Fruit fly (Drosophila melanogaster) whole organism, pupa: ENCODE data around the gene comm3.

Experiments used
- CG14655 ChIP-seq: fragments of 200-800 bp; sonication (Bioruptor generic); optimal IDR thresholded peaks from 3 replicates; lab custom pipeline; 2017; ENCODE audit warnings: mild to moderate bottlenecking, missing biosample characterization, missing genetic modification reagents, missing genetic modification characterization
- CG32121 ChIP-seq: fragments of 200-800 bp; sonication (Bioruptor generic); IDR thresholded peaks from 2 replicates; pipeline ENCODE4 v1.3.6; 2022; ENCODE audit warnings: missing biosample characterization, missing genetic modification characterization
- CG34367 ChIP-seq: fragments of 200-800 bp; sonication (Bioruptor generic); optimal IDR thresholded peaks from 2 replicates; lab custom pipeline; 2018; ENCODE audit warnings: missing biosample characterization, mild to moderate bottlenecking, missing genetic modification characterization
- D1 ChIP-seq: fragments of 200-800 bp; sonication (Bioruptor generic); optimal IDR thresholded peaks from 2 replicates; lab custom pipeline; 2018; ENCODE audit warnings: missing biosample characterization, mild to moderate bottlenecking, missing genetic modification characterization, moderate library complexity
- EcR ChIP-seq: fragments of 200-800 bp; sonication (Bioruptor generic); optimal IDR thresholded peaks from 3 replicates; lab custom pipeline; 2019; ENCODE audit warnings: missing biosample characterization, missing genetic modification characterization, mild to moderate bottlenecking, moderate library complexity, missing genetic modification reagents
- gl ChIP-seq: fragments of 200-800 bp; sonication (Bioruptor generic); optimal IDR thresholded peaks from 2 replicates; lab custom pipeline; 2018; ENCODE audit warnings: missing biosample characterization, mild to moderate bottlenecking, missing genetic modification characterization
- rn ChIP-seq: fragments of 200-800 bp; sonication (Bioruptor generic); IDR thresholded peaks from 2 replicates; pipeline ENCODE4 v1.3.6; 2022; ENCODE audit warnings: missing biosample characterization, missing genetic modification characterization

DNA sequence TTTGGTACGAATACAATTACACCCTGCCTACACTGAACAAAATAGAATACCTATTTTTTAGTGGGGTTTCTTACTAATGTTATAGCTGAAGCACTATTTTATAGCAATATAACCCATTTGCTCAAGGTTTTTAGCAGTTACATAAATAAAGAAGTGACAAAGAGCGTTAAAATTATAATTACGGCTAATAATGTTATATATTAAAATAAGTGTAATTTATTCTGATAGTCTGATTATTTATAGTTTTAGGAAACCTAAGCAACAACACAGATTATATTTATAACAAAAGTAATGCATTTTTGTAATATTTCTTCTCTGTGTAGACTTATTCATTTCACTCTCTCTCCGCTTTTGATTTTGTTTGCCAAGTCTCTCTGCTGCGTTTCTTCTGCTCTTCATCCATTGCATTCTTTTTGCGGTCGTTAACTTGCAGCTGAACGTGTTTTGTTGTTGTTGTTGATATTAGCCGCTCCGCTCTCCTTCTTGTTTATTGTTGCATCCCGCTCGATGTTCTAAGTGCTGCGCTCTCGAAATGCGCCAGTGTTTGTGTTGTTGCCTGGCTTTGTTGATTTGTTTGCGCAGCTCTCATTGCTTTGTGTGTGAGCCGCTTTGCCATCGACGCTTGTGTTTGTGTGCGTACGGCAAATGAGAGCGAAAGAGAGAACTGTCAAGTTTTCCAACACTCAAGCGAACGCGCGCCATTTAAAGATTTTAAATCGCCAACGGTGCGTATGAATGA lies 21.7 kb downstream of the comm3 start:
- TF ChIP-seq CG14655 (GFP tag; lab: Kevin White, UChicago) = peak; percentile 98
- TF ChIP-seq EcR (GFP tag; lab: Kevin White, UChicago) = peak; percentile 97
- peak; percentile 49 for TF ChIP-seq gl (tag; lab: Kevin White, UChicago)
- peak; percentile 90 for TF ChIP-seq CG34367 (tag; lab: Kevin White, UChicago)
- TF ChIP-seq CG32121 = peak; percentile 96
- TF ChIP-seq D1 = peak; percentile 93
- TF ChIP-seq rn (GFP tag; lab: Robert Waterston, UW) = peak; percentile 90
